Fruit fly (Drosophila melanogaster): ENCODE data around the gene Cyp4d14.

- TF ChIP-seq h (optimal IDR thresholded peaks at IDR 0.05) (no peak), psq (optimal IDR thresholded peaks at IDR 0.05) (no peak), Myc (optimal IDR thresholded peaks at IDR 0.05) (no peak), ttk (optimal IDR thresholded peaks at IDR 0.05) (no peak), Sin3A (optimal IDR thresholded peaks at IDR 0.05) (no peak)
Observed at dm6 chrX:2188888-2189287, 13.8 kb upstream of the Cyp4d14 start, which contains the start of gene Mct1.

All from Kc167 (cell line).